Worm (Caenorhabditis elegans) whole organism, late embryonic: ENCODE measurements around the gene Y51H4A.935.

ENCODE experiments used
- ahr-1 ChIP-seq: sonication (generic microtip); optimal IDR thresholded peaks from 2 replicates; lab custom pipeline; 2016; ENCODE audit warnings: missing genetic modification characterization, missing compliant biosample characterization
- fax-1 ChIP-seq: sonication (generic microtip); optimal IDR thresholded peaks from 2 replicates; lab custom pipeline; 2016; ENCODE audit warnings: missing genotype, missing genetic modification characterization, missing compliant biosample characterization
- hlh-8 ChIP-seq: sonication (generic microtip); optimal IDR thresholded peaks from 2 replicates; lab custom pipeline; 2016; ENCODE audit warnings: missing genotype, missing genetic modification characterization, missing compliant biosample characterization
- nhr-11 ChIP-seq: fragments of 150-350 bp; optimal IDR thresholded peaks from 2 replicates; lab custom pipeline; 2014; ENCODE audit warnings: missing biosample characterization, missing genetic modification characterization
- pha-4 ChIP-seq: fragments of 150-350 bp; optimal IDR thresholded peaks from 2 replicates; lab custom pipeline; 2018; ENCODE audit warnings: missing biosample characterization, missing genetic modification reagents, missing genetic modification characterization
- pqm-1 ChIP-seq: sonication (generic microtip); optimal IDR thresholded peaks from 2 replicates; lab custom pipeline; 2016; ENCODE audit warnings: missing genetic modification characterization, missing compliant biosample characterization
- syd-9 ChIP-seq: sonication (generic microtip); optimal IDR thresholded peaks from 2 replicates; lab custom pipeline; 2016; ENCODE audit warnings: mild to moderate bottlenecking, missing genetic modification characterization, moderate library complexity, missing compliant biosample characterization
- tbx-2 ChIP-seq: sonication (generic microtip); optimal IDR thresholded peaks from 2 replicates; lab custom pipeline; 2016; ENCODE audit warnings: missing genetic modification characterization, missing compliant biosample characterization
- ttx-3 ChIP-seq: sonication (generic microtip); optimal IDR thresholded peaks from 2 replicates; lab custom pipeline; 2016; ENCODE audit warnings: missing genetic modification reagents, missing genetic modification characterization, missing compliant biosample characterization
- unc-3 ChIP-seq, 2 experiments: fragments of 200-800 bp in 1 of 2; sonication (Bioruptor generic) in 1 of 2; sonication (generic microtip) in 1 of 2; conservative IDR thresholded peaks in 1 of 2; optimal IDR thresholded peaks in 1 of 2; 2 replicates each; pipeline versions ENCODE4 v1.3.6 to Lab custom; 2016 to 2022; ENCODE audit warnings: missing compliant biosample characterization in 2 of 2, missing genetic modification characterization in 2 of 2, missing genetic modification reagents in 1 of 2
- zip-5 ChIP-seq: sonication (generic microtip); optimal IDR thresholded peaks from 2 replicates; lab custom pipeline; 2016; ENCODE audit warnings: missing genetic modification characterization, missing compliant biosample characterization

DNA sequence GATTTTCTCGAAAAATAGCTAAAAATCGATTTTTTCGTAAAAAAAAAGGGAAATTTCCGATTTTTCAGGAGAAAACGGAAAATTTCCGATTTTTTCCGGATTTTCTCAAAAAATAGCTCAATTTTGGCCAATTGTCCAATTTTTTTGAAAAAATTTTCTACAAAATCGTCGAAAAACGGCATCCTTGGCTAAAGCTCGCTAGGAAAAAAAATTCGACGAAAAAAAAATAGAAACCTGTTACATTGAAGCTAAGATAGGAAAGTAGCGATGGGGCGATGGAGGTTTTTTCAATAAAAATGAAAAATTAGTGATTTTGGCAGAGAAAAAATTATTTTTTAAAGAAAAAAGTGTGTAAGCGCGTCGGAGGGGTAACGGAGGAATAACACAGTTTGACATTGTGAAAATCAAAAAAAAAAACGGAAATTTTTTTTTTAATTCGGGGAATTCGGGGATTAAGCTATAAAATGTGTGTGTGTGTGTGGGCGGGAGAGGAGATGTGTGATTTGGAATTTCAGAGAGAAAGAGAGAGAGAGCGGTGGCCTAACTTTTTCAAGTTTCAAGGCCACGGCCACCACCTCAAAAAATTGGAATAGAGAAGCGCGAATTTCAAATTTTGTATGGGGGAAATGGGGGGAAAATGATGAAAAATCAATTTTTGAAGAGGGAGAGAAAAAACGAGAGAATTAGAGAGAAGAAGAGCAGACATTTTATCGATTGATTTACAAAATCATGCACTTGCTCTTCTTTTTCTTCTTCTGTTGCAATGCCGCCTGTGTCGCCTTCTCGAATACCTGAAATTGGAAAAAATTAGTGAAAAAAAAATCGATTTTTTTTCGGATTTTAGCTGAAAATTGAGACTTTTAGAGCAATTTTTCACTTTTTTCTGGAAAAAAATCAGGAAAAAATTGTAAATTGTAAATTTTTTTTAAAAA is 23.5 kb downstream of the Y51H4A.935 start:
- TF ChIP-seq ttx-3 (no peak), pha-4 (tag; lab: Kevin White, UChicago) (no peak), pqm-1 (tag; lab: Kevin White, UChicago) (no peak), unc-3 (GFP tag; conservative IDR thresholded peaks at IDR 0.05; lab: Robert Waterston, UW) (no peak), unc-3 (tag; optimal IDR thresholded peaks at IDR 0.05; lab: Kevin White, UChicago) (no peak), tbx-2 (no peak), nhr-11 (tag; lab: Kevin White, UChicago) (no peak), zip-5 (tag; lab: Kevin White, UChicago) (no peak), hlh-8 (no peak), ahr-1 (tag; lab: Kevin White, UChicago) (no peak), syd-9 (no peak), fax-1 (tag; lab: Kevin White, UChicago) (no peak)
